Worm (Caenorhabditis elegans) whole organism, L1 larva: ENCODE data around the gene R10E11.5.

Experiments used
- C04F5.9 ChIP-seq: sonication (generic microtip); optimal IDR thresholded peaks from 2 replicates; lab custom pipeline; 2016; ENCODE audit warnings: missing genetic modification characterization, missing compliant biosample characterization
- C16A3.4 ChIP-seq: fragments of 150-350 bp; optimal IDR thresholded peaks from 2 replicates; lab custom pipeline; 2014; ENCODE audit warnings: missing biosample characterization, missing genetic modification characterization
- C34B4.2 ChIP-seq: sonication (generic microtip); optimal IDR thresholded peaks from 2 replicates; lab custom pipeline; 2017; ENCODE audit warnings: mild to moderate bottlenecking, missing genetic modification characterization, missing compliant biosample characterization
- Y116A8C.19 ChIP-seq: sonication (generic microtip); optimal IDR thresholded peaks from 2 replicates; lab custom pipeline; 2016; ENCODE audit warnings: missing compliant biosample characterization, missing genetic modification characterization, borderline replicate concordance
- aha-1 ChIP-seq: fragments of 150-350 bp; optimal IDR thresholded peaks from 2 replicates; lab custom pipeline; 2014; ENCODE audit warnings: missing biosample characterization, missing genetic modification characterization
- ama-1 ChIP-seq: fragments of 150-350 bp; optimal IDR thresholded peaks from 2 replicates; lab custom pipeline; 2014
- blmp-1 ChIP-seq: fragments of 150-350 bp; optimal IDR thresholded peaks from 2 replicates; lab custom pipeline; 2014; ENCODE audit warnings: missing biosample characterization, missing genetic modification characterization
- ceh-8 ChIP-seq: fragments of 200-800 bp; sonication (Bioruptor generic); optimal IDR thresholded peaks from 2 replicates; lab custom pipeline; 2018; ENCODE audit warnings: mild to moderate bottlenecking, missing genetic modification characterization, moderate library complexity, missing compliant biosample characterization
- ceh-82 ChIP-seq, 3 experiments: fragments of 150-350 bp in 1 of 3; sonication (generic microtip) in 2 of 3; optimal IDR thresholded peaks; 2 replicates each; lab custom pipeline; 2014 to 2017; ENCODE audit warnings: missing biosample characterization in 3 of 3, missing genetic modification characterization in 3 of 3
- dpl-1 ChIP-seq, 3 experiments: fragments of 150-350 bp in 2 of 3; sonication (generic microtip) in 1 of 3; optimal IDR thresholded peaks; 2 replicates each; lab custom pipeline; 2014 to 2017; ENCODE audit warnings: missing biosample characterization in 3 of 3, missing genetic modification characterization in 3 of 3, missing genetic modification reagents in 3 of 3
- efl-1 ChIP-seq, 4 experiments: fragments of 150-350 bp; optimal IDR thresholded peaks in 3 of 4; peaks in 1 of 4; 1 replicate in 1 of 4; 2 replicates in 3 of 4; lab custom pipeline; 2014; ENCODE audit warnings: missing biosample characterization in 2 of 4, missing genetic modification characterization in 2 of 4, missing genetic modification reagents in 2 of 4
- egl-27 ChIP-seq, 2 experiments: fragments of 150-350 bp in 1 of 2; sonication (generic microtip); optimal IDR thresholded peaks; 3 replicates each; lab custom pipeline; 2017 to 2018; ENCODE audit warnings: missing biosample characterization in 2 of 2, missing genetic modification characterization in 2 of 2, missing genetic modification reagents in 2 of 2
- fkh-10 ChIP-seq: sonication (generic microtip); optimal IDR thresholded peaks from 2 replicates; lab custom pipeline; 2017; ENCODE audit warnings: missing biosample characterization, missing genetic modification reagents, missing genetic modification characterization
- fkh-4 ChIP-seq: sonication (generic microtip); optimal IDR thresholded peaks from 2 replicates; lab custom pipeline; 2016; ENCODE audit warnings: missing compliant biosample characterization, missing genetic modification characterization, borderline replicate concordance
- fkh-8 ChIP-seq: sonication (generic microtip); optimal IDR thresholded peaks from 2 replicates; lab custom pipeline; 2016; ENCODE audit warnings: mild to moderate bottlenecking, missing genetic modification characterization, missing compliant biosample characterization
- grh-1 ChIP-seq: fragments of 200-800 bp; sonication (Bioruptor generic); IDR thresholded peaks from 2 replicates; pipeline ENCODE4 v1.3.6; 2022; ENCODE audit warnings: missing genetic modification reagents, missing genetic modification characterization, missing compliant biosample characterization
- hlh-17 ChIP-seq: fragments of 200-800 bp; sonication (Bioruptor generic); optimal IDR thresholded peaks from 2 replicates; lab custom pipeline; 2018; ENCODE audit warnings: missing genetic modification characterization, mild to moderate bottlenecking, missing compliant biosample characterization, moderate library complexity, borderline replicate concordance
- hpl-2 ChIP-seq: fragments of 150-350 bp; optimal IDR thresholded peaks from 2 replicates; lab custom pipeline; 2014; ENCODE audit warnings: missing biosample characterization, missing genetic modification reagents, missing genetic modification characterization
- lin-14 ChIP-seq: fragments of 200-800 bp; sonication (Bioruptor generic); optimal IDR thresholded peaks from 2 replicates; lab custom pipeline; 2018; ENCODE audit warnings: mild to moderate bottlenecking, missing genetic modification characterization, moderate library complexity, missing compliant biosample characterization
- lin-15B ChIP-seq: fragments of 150-350 bp; sonication (generic microtip); optimal IDR thresholded peaks from 3 replicates; lab custom pipeline; 2014; ENCODE audit warnings: missing biosample characterization, missing genetic modification characterization
- lin-35 ChIP-seq, 2 experiments: fragments of 150-350 bp; optimal IDR thresholded peaks; 2 replicates each; lab custom pipeline; 2014; ENCODE audit warnings: missing biosample characterization in 2 of 2, missing genetic modification characterization in 2 of 2, missing genetic modification reagents in 2 of 2
- mab-9 ChIP-seq: fragments of 200-800 bp; sonication (Bioruptor generic); IDR thresholded peaks from 2 replicates; pipeline ENCODE4 v1.3.6; 2022; ENCODE audit warnings: missing genetic modification reagents, missing genetic modification characterization, missing compliant biosample characterization
- mdl-1 ChIP-seq, 2 experiments: fragments of 150-350 bp; optimal IDR thresholded peaks; 2 replicates each; lab custom pipeline; 2014 to 2017; ENCODE audit warnings: missing biosample characterization in 2 of 2, missing genetic modification characterization in 2 of 2, inconsistent platforms in 1 of 2
- mef-2 ChIP-seq: fragments of 150-350 bp; optimal IDR thresholded peaks from 2 replicates; lab custom pipeline; 2014; ENCODE audit warnings: missing biosample characterization, missing genetic modification characterization
- mep-1 ChIP-seq: fragments of 150-350 bp; optimal IDR thresholded peaks from 2 replicates; lab custom pipeline; 2014; ENCODE audit warnings: missing biosample characterization, missing genetic modification characterization
- nhr-11 ChIP-seq: fragments of 150-350 bp; optimal IDR thresholded peaks from 2 replicates; lab custom pipeline; 2014; ENCODE audit warnings: missing biosample characterization, missing genetic modification characterization
- nhr-12 ChIP-seq: sonication (generic microtip); optimal IDR thresholded peaks from 2 replicates; lab custom pipeline; 2017; ENCODE audit warnings: missing biosample characterization, missing genetic modification characterization
- nhr-19 ChIP-seq: fragments of 200-800 bp; sonication (Bioruptor generic); conservative IDR thresholded peaks from 2 replicates; pipeline ENCODE4 v1.3.6; 2022; ENCODE audit warnings: missing genetic modification characterization, missing compliant biosample characterization
- nhr-47 ChIP-seq: sonication (generic microtip); optimal IDR thresholded peaks from 2 replicates; lab custom pipeline; 2016; ENCODE audit warnings: mild to moderate bottlenecking, missing genetic modification characterization, moderate library complexity, missing compliant biosample characterization
- nhr-71 ChIP-seq: sonication (generic microtip); optimal IDR thresholded peaks from 2 replicates; lab custom pipeline; 2016; ENCODE audit warnings: mild to moderate bottlenecking, missing genetic modification characterization, moderate library complexity, missing compliant biosample characterization
- nhr-77 ChIP-seq: fragments of 150-350 bp; optimal IDR thresholded peaks from 2 replicates; lab custom pipeline; 2014; ENCODE audit warnings: missing biosample characterization, missing genetic modification characterization
- nhr-84 ChIP-seq: sonication (generic microtip); optimal IDR thresholded peaks from 2 replicates; lab custom pipeline; 2017; ENCODE audit warnings: missing biosample characterization, missing genetic modification characterization
- nhr-85 ChIP-seq: sonication (generic microtip); peaks from one replicate; lab custom pipeline; 2016; ENCODE audit warnings: missing genetic modification characterization, inconsistent platforms, missing compliant biosample characterization
- pqm-1 ChIP-seq: sonication (generic microtip); optimal IDR thresholded peaks from 3 replicates; lab custom pipeline; 2017; ENCODE audit warnings: missing biosample characterization, missing genetic modification characterization
- rnt-1 ChIP-seq: sonication (generic microtip); optimal IDR thresholded peaks from 2 replicates; lab custom pipeline; 2016; ENCODE audit warnings: mild to moderate bottlenecking, missing genetic modification characterization, moderate library complexity, missing compliant biosample characterization
- snu-23 ChIP-seq: sonication (generic microtip); optimal IDR thresholded peaks from 2 replicates; lab custom pipeline; 2016; ENCODE audit warnings: missing genetic modification characterization, missing compliant biosample characterization
- sox-4 ChIP-seq: sonication (generic microtip); optimal IDR thresholded peaks from 2 replicates; lab custom pipeline; 2016; ENCODE audit warnings: missing genetic modification characterization, missing compliant biosample characterization
- swsn-7 ChIP-seq: sonication (generic microtip); optimal IDR thresholded peaks from 2 replicates; lab custom pipeline; 2016; ENCODE audit warnings: missing genetic modification characterization, missing compliant biosample characterization
- tbx-2 ChIP-seq: sonication (generic microtip); optimal IDR thresholded peaks from 2 replicates; lab custom pipeline; 2016; ENCODE audit warnings: missing genetic modification characterization, missing compliant biosample characterization
- unc-86 ChIP-seq: sonication (generic microtip); optimal IDR thresholded peaks from 2 replicates; lab custom pipeline; 2016; ENCODE audit warnings: missing genetic modification characterization, missing compliant biosample characterization
- unc-98 ChIP-seq: fragments of 200-800 bp; sonication (Bioruptor generic); IDR thresholded peaks from 2 replicates; pipeline ENCODE4 v1.3.6; 2022; ENCODE audit warnings: missing genetic modification characterization, missing compliant biosample characterization
- vab-15 ChIP-seq: sonication (generic microtip); optimal IDR thresholded peaks from 2 replicates; lab custom pipeline; 2017; ENCODE audit warnings: missing genotype, mild to moderate bottlenecking, missing genetic modification characterization, missing compliant biosample characterization
- xbp-1 ChIP-seq: sonication (generic microtip); optimal IDR thresholded peaks from 2 replicates; lab custom pipeline; 2016; ENCODE audit warnings: missing genetic modification characterization, missing compliant biosample characterization
- ztf-11 ChIP-seq, 2 experiments: sonication (generic microtip); optimal IDR thresholded peaks; 2 replicates each; lab custom pipeline; 2016 to 2017; ENCODE audit warnings: missing genetic modification characterization in 2 of 2, missing biosample characterization in 1 of 2, missing compliant biosample characterization in 1 of 2

The R10E11.5 gene

DNA sequence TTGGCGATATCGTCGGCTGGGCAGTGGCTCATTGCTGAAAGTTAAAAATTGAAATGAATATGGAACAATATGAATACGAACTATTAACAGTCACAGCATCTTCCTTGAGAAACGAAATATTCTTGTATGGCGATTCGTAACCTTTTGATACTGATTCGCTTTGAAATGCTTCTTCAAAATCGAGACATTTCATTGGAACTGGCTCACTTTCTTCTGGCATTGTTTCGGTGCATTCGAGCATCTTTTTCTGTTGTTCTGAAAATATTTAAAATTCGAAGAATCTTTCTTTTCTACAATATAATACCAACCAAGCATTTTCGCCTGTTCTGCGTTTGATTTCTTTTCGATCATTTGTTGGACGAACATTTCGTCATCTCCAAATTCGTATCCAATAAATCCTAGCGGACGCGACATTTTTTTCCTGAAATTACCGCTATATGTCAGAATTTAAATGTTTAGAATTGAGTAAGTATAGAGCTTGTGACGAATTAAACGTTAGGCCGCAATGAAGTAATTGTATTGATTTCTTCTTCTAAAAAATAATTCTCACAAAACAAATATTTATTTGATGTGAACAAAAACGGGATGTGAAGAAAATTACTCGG, 35.0 kb upstream of the R10E11.5 start, which contains the start of gene lin-52 (continued):
- TF ChIP-seq mab-9 (GFP tag; lab: Robert Waterston, UW), result no peak
- no peak for TF ChIP-seq sox-4 (tag; lab: Kevin White, UChicago)
- no peak for TF ChIP-seq mef-2 (tag; lab: Kevin White, UChicago)

DNA sequence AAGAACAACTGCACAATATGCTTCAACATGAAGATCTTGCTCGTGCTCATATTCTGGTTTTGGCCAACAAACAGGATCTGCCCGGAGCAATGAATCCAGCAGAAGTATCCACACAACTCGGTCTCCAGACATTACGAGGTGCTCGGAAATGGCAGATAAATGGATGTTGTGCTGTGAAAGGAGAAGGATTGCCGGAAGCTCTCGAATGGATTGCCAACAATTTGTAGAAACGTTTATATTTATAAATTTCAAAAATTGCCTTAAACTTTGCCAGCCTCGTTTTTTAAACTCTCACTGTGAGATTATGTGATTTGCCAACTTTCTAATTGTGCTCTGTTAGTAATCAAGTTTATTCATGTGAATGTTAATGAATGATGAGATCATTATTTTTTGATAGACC, 34.3 kb upstream of the R10E11.5 start:
- no peak for TF ChIP-seq pqm-1
- no peak for TF ChIP-seq lin-15B (tag; lab: Kevin White, UChicago)
- TF ChIP-seq ama-1, result no peak
- TF ChIP-seq grh-1, result no peak
- no peak for TF ChIP-seq fkh-4 (tag; lab: Kevin White, UChicago)
- TF ChIP-seq ceh-8 (GFP tag; lab: Kevin White, UChicago), result no peak
- peak; percentile 51 for TF ChIP-seq nhr-85
- TF ChIP-seq, all 84 proteins: peak for 1

DNA sequence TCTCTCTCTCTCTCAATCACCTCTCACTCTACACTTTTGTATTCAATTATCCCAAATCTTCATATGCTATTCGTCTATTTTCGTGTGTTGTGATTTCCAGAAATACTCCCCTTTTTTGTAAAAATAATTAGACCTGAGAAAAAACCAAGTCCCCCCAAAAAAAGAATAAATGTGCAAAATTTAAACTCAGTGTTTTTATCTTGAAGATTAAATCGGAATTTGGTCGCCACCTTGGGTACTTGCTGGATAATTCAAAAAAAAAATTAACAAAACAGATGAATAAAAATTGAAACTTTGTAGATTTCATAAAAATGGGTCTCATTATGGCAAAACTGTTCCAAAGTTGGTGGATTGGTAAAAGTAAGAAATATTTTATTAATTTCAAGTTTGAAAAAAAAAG, 33.5 kb upstream of the R10E11.5 start, which contains the start of gene arl-5:
Gene arl-5, plus strand, starts transcription at position 301 of the 400 bp plus-strand sequence.
- TF ChIP-seq lin-14 (GFP tag; lab: Kevin White, UChicago) (no peak), ceh-82 (tag; optimal IDR thresholded peaks at IDR 0.05; lab: Kevin White, UChicago) (no peak), unc-86 (tag; lab: Kevin White, UChicago) (no peak), fkh-10 (GFP tag; lab: Kevin White, UChicago) (no peak), nhr-71 (tag; lab: Kevin White, UChicago) (no peak), ceh-8 (GFP tag; lab: Kevin White, UChicago) (no peak), mep-1 (no peak), lin-15B (tag; lab: Kevin White, UChicago) (no peak), lin-35 (GFP tag; optimal IDR thresholded peaks at IDR 0.05; lab: Kevin White, UChicago) (no peak), swsn-7 (tag; lab: Kevin White, UChicago) (no peak), ztf-11 (tag; optimal IDR thresholded peaks at IDR 0.05; lab: Kevin White, UChicago) (no peak)

DNA sequence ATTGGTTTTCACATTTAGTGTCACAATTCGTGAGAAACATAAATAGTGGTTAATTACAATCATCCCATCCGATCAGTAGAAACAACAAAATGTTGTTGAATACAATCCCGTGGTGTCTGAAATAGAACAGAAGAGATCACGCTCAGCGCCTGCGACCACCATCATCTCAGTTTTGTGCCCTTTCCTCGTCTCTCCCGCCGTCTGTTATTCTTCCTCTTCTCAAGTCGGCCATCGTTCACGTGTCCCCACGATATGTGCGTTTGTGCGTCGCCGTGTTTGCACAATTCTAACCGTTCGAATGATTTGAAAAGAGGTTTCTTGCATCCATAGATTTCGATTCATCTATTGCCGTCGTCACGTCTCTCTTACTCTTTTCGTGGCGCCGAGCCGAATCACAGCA, 29.3 kb upstream of the R10E11.5 start, which contains the start of gene panl-3:
Gene panl-3, plus strand, starts transcription at position 294 of the 400 bp plus-strand sequence.
- TF ChIP-seq dpl-1 (GFP tag; optimal IDR thresholded peaks at IDR 0.05; lab: Kevin White, UChicago) (peak; percentile 54 to 78 (median 65)), rnt-1 (tag; lab: Kevin White, UChicago) (peak; percentile 82), xbp-1 (tag; lab: Kevin White, UChicago) (peak; percentile 69), C04F5.9 (no peak), nhr-11 (tag; lab: Kevin White, UChicago) (no peak), unc-98 (GFP tag; lab: Robert Waterston, UW) (no peak), aha-1 (tag; lab: Kevin White, UChicago) (no peak), efl-1 (optimal IDR thresholded peaks at IDR 0.05; lab: Kevin White, UChicago) (peak; percentile 60 to 69), efl-1 (GFP tag; optimal IDR thresholded peaks at IDR 0.05 in 1 of 2; lab: Kevin White, UChicago) (peak; percentile 71 to 96), blmp-1 (tag; lab: Kevin White, UChicago) (no peak), mab-9 (GFP tag; lab: Robert Waterston, UW) (peak; percentile 73), fkh-10 (GFP tag; lab: Kevin White, UChicago) (no peak), hpl-2 (GFP tag; lab: Kevin White, UChicago) (no peak), C16A3.4 (tag; lab: Kevin White, UChicago) (peak; percentile 79), mef-2 (tag; lab: Kevin White, UChicago) (no peak), nhr-19 (peak; percentile 55), nhr-77 (tag; lab: Kevin White, UChicago) (no peak), ztf-11 (tag; optimal IDR thresholded peaks at IDR 0.05; lab: Kevin White, UChicago) (no peak), fkh-4 (tag; lab: Kevin White, UChicago) (no peak), nhr-84 (tag; lab: Kevin White, UChicago) (no peak), fkh-8 (tag; lab: Kevin White, UChicago) (peak; percentile 65), Y116A8C.19 (tag; lab: Kevin White, UChicago) (no peak), hlh-17 (no peak), snu-23 (peak; percentile 83), unc-86 (tag; lab: Kevin White, UChicago) (peak; percentile 35), swsn-7 (tag; lab: Kevin White, UChicago) (peak; percentile 70), mdl-1 (tag; optimal IDR thresholded peaks at IDR 0.05; lab: Kevin White, UChicago) (peak in 1 of 2 experiments; percentile 95), nhr-47 (peak; percentile 69), vab-15 (peak; percentile 65), tbx-2 (tag; lab: Kevin White, UChicago) (peak; percentile 86), egl-27 (tag; optimal IDR thresholded peaks at IDR 0.05; lab: Kevin White, UChicago) (no peak), nhr-12 (tag; lab: Kevin White, UChicago) (no peak), pqm-1 (no peak), C34B4.2 (tag; lab: Kevin White, UChicago) (no peak), grh-1 (no peak)
